Fruit fly (Drosophila melanogaster) whole organism, embryonic: ENCODE data around the gene Coa8.

Source experiments
- Adf1 ChIP-seq: fragments of 200-800 bp; sonication (Bioruptor generic); IDR thresholded peaks from 2 replicates; pipeline ENCODE4 v1.3.6; 2022; ENCODE audit warnings: missing biosample characterization, missing genetic modification characterization
- Blimp-1 ChIP-seq: fragments of 200-800 bp; sonication (Bioruptor generic); optimal IDR thresholded peaks from 3 replicates; lab custom pipeline; 2018; ENCODE audit warnings: missing biosample characterization, missing genetic modification characterization, mild to moderate bottlenecking, moderate library complexity, missing genetic modification reagents
- CG10654 ChIP-seq: fragments of 200-800 bp; sonication (Bioruptor generic); optimal IDR thresholded peaks from 2 replicates; lab custom pipeline; 2016; ENCODE audit warnings: missing biosample characterization, missing genetic modification characterization
- CG11093 ChIP-seq: fragments of 200-800 bp; sonication (Bioruptor generic); IDR thresholded peaks from 3 replicates; pipeline ENCODE4 v1.3.6; 2022; ENCODE audit warnings: missing biosample characterization, missing genetic modification characterization
- CG11560 ChIP-seq: fragments of 200-800 bp; sonication (Bioruptor generic); IDR thresholded peaks from 3 replicates; pipeline ENCODE4 v1.3.6; 2022; ENCODE audit warnings: missing biosample characterization, missing genetic modification characterization
- CG12071 ChIP-seq: fragments of 200-800 bp; sonication (Bioruptor generic); optimal IDR thresholded peaks from 3 replicates; lab custom pipeline; 2018; ENCODE audit warnings: missing biosample characterization, mild to moderate bottlenecking, missing genetic modification characterization
- CG17612 ChIP-seq: fragments of 200-800 bp; sonication (Bioruptor generic); IDR thresholded peaks from 2 replicates; pipeline ENCODE4 v1.3.6; 2022; ENCODE audit warnings: missing biosample characterization, missing genetic modification characterization
- CG17912 ChIP-seq: fragments of 200-800 bp; sonication (Bioruptor generic); optimal IDR thresholded peaks from 2 replicates; lab custom pipeline; 2018; ENCODE audit warnings: missing biosample characterization, mild to moderate bottlenecking, missing genetic modification characterization
- CG18476 ChIP-seq: fragments of 200-800 bp; sonication (Bioruptor generic); optimal IDR thresholded peaks from 2 replicates; lab custom pipeline; 2016; ENCODE audit warnings: missing biosample characterization, mild to moderate bottlenecking, missing genetic modification characterization
- CG2116 ChIP-seq: fragments of 200-800 bp; sonication (Bioruptor generic); optimal IDR thresholded peaks from 3 replicates; lab custom pipeline; 2018; ENCODE audit warnings: missing biosample characterization, mild to moderate bottlenecking, missing genetic modification characterization
- CG31224 ChIP-seq: fragments of 200-800 bp; sonication (Bioruptor generic); IDR thresholded peaks from 2 replicates; pipeline ENCODE4 v1.3.6; 2022; ENCODE audit warnings: missing biosample characterization, missing genetic modification characterization
- CG4282 ChIP-seq: fragments of 200-800 bp; sonication (Bioruptor generic); optimal IDR thresholded peaks from 2 replicates; lab custom pipeline; 2016; ENCODE audit warnings: missing biosample characterization, missing genetic modification characterization
- CG4820 ChIP-seq: fragments of 200-800 bp; sonication (Bioruptor generic); optimal IDR thresholded peaks from 3 replicates; lab custom pipeline; 2016; ENCODE audit warnings: missing biosample characterization, missing genetic modification characterization
- CG5180 ChIP-seq: fragments of 200-800 bp; sonication (Bioruptor generic); optimal IDR thresholded peaks from 3 replicates; lab custom pipeline; 2017; ENCODE audit warnings: missing biosample characterization, missing genetic modification characterization, mild to moderate bottlenecking, moderate library complexity, missing genetic modification reagents
- CG5953 ChIP-seq: fragments of 200-800 bp; sonication (Bioruptor generic); IDR thresholded peaks from 2 replicates; pipeline ENCODE4 v1.3.6; 2022; ENCODE audit warnings: missing biosample characterization, missing genetic modification characterization
- CG6272 ChIP-seq: fragments of 200-800 bp; sonication (Bioruptor generic); IDR thresholded peaks from 2 replicates; pipeline ENCODE4 v1.3.6; 2022; ENCODE audit warnings: missing biosample characterization, missing genetic modification characterization
- CG7372 ChIP-seq: fragments of 200-800 bp; sonication (Bioruptor generic); IDR thresholded peaks from 2 replicates; pipeline ENCODE4 v1.3.6; 2022; ENCODE audit warnings: missing biosample characterization, missing genetic modification characterization
- CG7786 ChIP-seq: fragments of 200-800 bp; sonication (Bioruptor generic); optimal IDR thresholded peaks from 2 replicates; lab custom pipeline; 2016; ENCODE audit warnings: missing biosample characterization, missing genetic modification characterization
- CG8290 ChIP-seq, 3 experiments: fragments of 200-800 bp; sonication (Bioruptor generic); optimal IDR thresholded peaks; 2 replicates each; lab custom pipeline; 2016 to 2019; ENCODE audit warnings: missing biosample characterization in 3 of 3, missing genetic modification characterization in 3 of 3, mild to moderate bottlenecking in 2 of 3, moderate library complexity in 1 of 3
- CG9437 ChIP-seq: fragments of 200-800 bp; sonication (Bioruptor generic); optimal IDR thresholded peaks from 2 replicates; lab custom pipeline; 2018; ENCODE audit warnings: missing biosample characterization, mild to moderate bottlenecking, missing genetic modification characterization
- Dip3 ChIP-seq: fragments of 200-800 bp; sonication (Bioruptor generic); optimal IDR thresholded peaks from 3 replicates; lab custom pipeline; 2016; ENCODE audit warnings: missing biosample characterization, missing genetic modification characterization
- H2.0 ChIP-seq: fragments of 200-800 bp; sonication (Bioruptor generic); IDR thresholded peaks from 2 replicates; pipeline ENCODE4 v1.3.6; 2022; ENCODE audit warnings: missing biosample characterization, missing genetic modification characterization
- HLH54F ChIP-seq: fragments of 200-800 bp; sonication (Bioruptor generic); optimal IDR thresholded peaks from 3 replicates; lab custom pipeline; 2016; ENCODE audit warnings: missing biosample characterization, missing genetic modification characterization
- HmgD ChIP-seq: fragments of 200-800 bp; sonication (Bioruptor generic); optimal IDR thresholded peaks from 3 replicates; lab custom pipeline; 2016; ENCODE audit warnings: missing biosample characterization, missing genetic modification characterization
- MBD-R2 ChIP-seq: fragments of 200-800 bp; sonication (Bioruptor generic); IDR thresholded peaks from 2 replicates; pipeline ENCODE4 v1.3.6; 2022; ENCODE audit warnings: missing biosample characterization, missing genetic modification characterization
- Oli ChIP-seq: fragments of 200-800 bp; sonication (Bioruptor generic); optimal IDR thresholded peaks from 2 replicates; lab custom pipeline; 2018; ENCODE audit warnings: missing biosample characterization, mild to moderate bottlenecking, missing genetic modification characterization, moderate library complexity
- Sin3A ChIP-seq: fragments of >200 bp; optimal IDR thresholded peaks from 2 replicates; lab custom pipeline; 2018
- Sox102F ChIP-seq: fragments of 200-800 bp; sonication (Bioruptor generic); optimal IDR thresholded peaks from 2 replicates; lab custom pipeline; 2018; ENCODE audit warnings: missing biosample characterization, mild to moderate bottlenecking, missing genetic modification characterization, moderate library complexity
- Sry-β ChIP-seq: fragments of 200-800 bp; sonication (Bioruptor generic); optimal IDR thresholded peaks from 2 replicates; lab custom pipeline; 2018; ENCODE audit warnings: missing biosample characterization, mild to moderate bottlenecking, missing genetic modification characterization, moderate library complexity
- bowl ChIP-seq: fragments of 200-800 bp; sonication (Bioruptor generic); IDR thresholded peaks from 2 replicates; pipeline ENCODE4 v1.3.6; 2022; ENCODE audit warnings: missing biosample characterization, missing genetic modification characterization
- br ChIP-seq: fragments of >200 bp; optimal IDR thresholded peaks from 2 replicates; lab custom pipeline; 2017
- btn ChIP-seq: fragments of 200-800 bp; sonication (Bioruptor generic); optimal IDR thresholded peaks from 2 replicates; lab custom pipeline; 2016; ENCODE audit warnings: missing biosample characterization, missing genetic modification characterization
- chif ChIP-seq, 2 experiments: fragments of 200-800 bp; sonication (Bioruptor generic); optimal IDR thresholded peaks; 3 replicates each; lab custom pipeline; 2016; ENCODE audit warnings: missing biosample characterization in 2 of 2, missing genetic modification characterization in 2 of 2
- ci ChIP-seq: fragments of 200-800 bp; sonication (Bioruptor generic); IDR thresholded peaks from 3 replicates; pipeline ENCODE4 v1.3.6; 2022; ENCODE audit warnings: missing biosample characterization, missing genetic modification characterization
- corto ChIP-seq: fragments of 200-800 bp; sonication (Bioruptor generic); optimal IDR thresholded peaks from 2 replicates; lab custom pipeline; 2016; ENCODE audit warnings: missing biosample characterization, mild to moderate bottlenecking, missing genetic modification characterization, moderate library complexity
- crc ChIP-seq: fragments of 200-800 bp; sonication (Bioruptor generic); optimal IDR thresholded peaks from 2 replicates; lab custom pipeline; 2016; ENCODE audit warnings: missing biosample characterization, missing genetic modification characterization
- crol ChIP-seq: fragments of 200-800 bp; sonication (Bioruptor generic); IDR thresholded peaks from 2 replicates; pipeline ENCODE4 v1.3.6; 2022; ENCODE audit warnings: missing biosample characterization, missing genetic modification characterization
- eyg ChIP-seq: fragments of 200-800 bp; sonication (Bioruptor generic); optimal IDR thresholded peaks from 3 replicates; lab custom pipeline; 2016; ENCODE audit warnings: missing biosample characterization, missing genetic modification characterization
- fd96Cb ChIP-seq: fragments of 200-800 bp; sonication (Bioruptor generic); optimal IDR thresholded peaks from 2 replicates; lab custom pipeline; 2018; ENCODE audit warnings: missing biosample characterization, mild to moderate bottlenecking, missing genetic modification characterization, moderate library complexity
- her ChIP-seq: fragments of 200-800 bp; sonication (Bioruptor generic); optimal IDR thresholded peaks from 2 replicates; lab custom pipeline; 2016; ENCODE audit warnings: missing biosample characterization, missing genetic modification characterization
- hth ChIP-seq: fragments of >200 bp; optimal IDR thresholded peaks from 2 replicates; lab custom pipeline; 2017; ENCODE audit warnings: inconsistent platforms
- jigr1 ChIP-seq: fragments of 200-800 bp; sonication (Bioruptor generic); IDR thresholded peaks from 3 replicates; pipeline ENCODE4 v1.3.6; 2022; ENCODE audit warnings: missing biosample characterization, missing genetic modification characterization
- lilli ChIP-seq: fragments of 200-800 bp; sonication (Bioruptor generic); optimal IDR thresholded peaks from 3 replicates; lab custom pipeline; 2016; ENCODE audit warnings: missing biosample characterization, missing genetic modification characterization
- pzg ChIP-seq: fragments of 200-800 bp; sonication (Bioruptor generic); optimal IDR thresholded peaks from 3 replicates; lab custom pipeline; 2018; ENCODE audit warnings: missing biosample characterization, mild to moderate bottlenecking, missing genetic modification characterization, moderate library complexity
- ranshi ChIP-seq: fragments of 200-800 bp; sonication (Bioruptor generic); IDR thresholded peaks from 2 replicates; pipeline ENCODE4 v1.3.6; 2022; ENCODE audit warnings: missing biosample characterization, missing genetic modification characterization
- sens-2 ChIP-seq: fragments of 200-800 bp; sonication (Bioruptor generic); IDR thresholded peaks from 2 replicates; pipeline ENCODE4 v1.3.6; 2022; ENCODE audit warnings: missing biosample characterization, missing genetic modification characterization
- sim ChIP-seq: fragments of 200-800 bp; sonication (Bioruptor generic); IDR thresholded peaks from 2 replicates; pipeline ENCODE4 v1.3.6; 2022; ENCODE audit warnings: missing biosample characterization, missing genetic modification characterization
- ssp ChIP-seq: fragments of 200-800 bp; sonication (Bioruptor generic); IDR thresholded peaks from 2 replicates; pipeline ENCODE4 v1.3.6; 2022; ENCODE audit warnings: missing biosample characterization, missing genetic modification characterization
- tll ChIP-seq, 2 experiments: fragments of 200-800 bp in 1 of 2; fragments of >200 bp in 1 of 2; sonication (Bioruptor generic) in 1 of 2; optimal IDR thresholded peaks; 2 replicates each; lab custom pipeline; 2017 to 2019; ENCODE audit warnings: missing biosample characterization in 2 of 2, missing genetic modification characterization in 2 of 2, mild to moderate bottlenecking in 1 of 2, moderate library complexity in 1 of 2
- zen ChIP-seq: fragments of 200-800 bp; sonication (Bioruptor generic); optimal IDR thresholded peaks from 3 replicates; lab custom pipeline; 2018; ENCODE audit warnings: missing biosample characterization, mild to moderate bottlenecking, missing genetic modification characterization, moderate library complexity

Coa8 gene

dm6 chrX:1880139-1880556, at the start of gene Coa8 (continued):
- TF ChIP-seq crc (GFP tag; lab: Kevin White, UChicago): no peak
- TF ChIP-seq HLH54F (GFP tag; lab: Kevin White, UChicago): peak; percentile 43
- no peak for TF ChIP-seq corto (GFP tag; lab: Kevin White, UChicago)
- TF ChIP-seq CG11560 (tag; lab: Robert Waterston, UW): no peak
- no peak for TF ChIP-seq jigr1 (GFP tag; lab: Robert Waterston, UW)
- TF ChIP-seq CG17912 (GFP tag; lab: Kevin White, UChicago): no peak
- TF ChIP-seq ranshi: peak; percentile 54; the same call in 1 of the 2 replicates
- 0 out of 2 replicates have a peak, but pooled peaks have one; percentile 18 for TF ChIP-seq H2.0 (GFP tag; lab: Robert Waterston, UW)
- no peak for TF ChIP-seq hth (lab: Kevin White, UChicago)
- no peak for TF ChIP-seq br (lab: Kevin White, UChicago)
- peak; percentile 87 for TF ChIP-seq CG31224 (GFP tag; lab: Robert Waterston, UW)
- TF ChIP-seq MBD-R2: peak; percentile 59
- TF ChIP-seq CG17612 (GFP tag; lab: Robert Waterston, UW): no peak
- no peak for TF ChIP-seq CG4282 (GFP tag; lab: Kevin White, UChicago)
- no peak for TF ChIP-seq Sox102F
- TF ChIP-seq tll (GFP tag; optimal IDR thresholded peaks at IDR 0.05; lab: Kevin White, UChicago): no peak
- no peak for TF ChIP-seq CG12071
- no peak for TF ChIP-seq Sry-β (GFP tag; lab: Kevin White, UChicago)
- TF ChIP-seq Oli (tag; lab: Kevin White, UChicago): peak; percentile 17
- TF ChIP-seq bowl (GFP tag; lab: Robert Waterston, UW): no peak
- TF ChIP-seq ssp: peak; percentile 42; the same call in 1 of the 2 replicates
- TF ChIP-seq her (GFP tag; lab: Kevin White, UChicago): no peak
- peak; percentile 13 for TF ChIP-seq CG8290 (GFP tag; optimal IDR thresholded peaks at IDR 0.05; lab: Kevin White, UChicago)
- TF ChIP-seq CG8290 (tag; optimal IDR thresholded peaks at IDR 0.05; lab: Kevin White, UChicago): peak; percentile 62 to 77
- TF ChIP-seq Dip3 (GFP tag; lab: Kevin White, UChicago): peak; percentile 33
- TF ChIP-seq chif (GFP tag; optimal IDR thresholded peaks at IDR 0.05; lab: Kevin White, UChicago): peak in 1 of 2 experiments; percentile 5
- no peak for TF ChIP-seq CG5180 (GFP tag; lab: Kevin White, UChicago)

dm6 chrX:1830396-1831218, 49.5 kb upstream of the Coa8 start:
- TF ChIP-seq CG18476 (peak; percentile 92), crol (GFP tag; lab: Robert Waterston, UW) (peak; percentile 59; the same call in 1 of the 2 replicates), CG10654 (peak; percentile 91), CG7372 (peak; percentile 95), HmgD (GFP tag; lab: Kevin White, UChicago) (peak; percentile 85), sim (GFP tag; lab: Robert Waterston, UW) (peak; percentile 94), CG7786 (GFP tag; lab: Kevin White, UChicago) (peak; percentile 94), Oli (tag; lab: Kevin White, UChicago) (peak; percentile 97), fd96Cb (peak; percentile 97), her (GFP tag; lab: Kevin White, UChicago) (peak; percentile 89), Blimp-1 (peak; percentile 95), CG2116 (GFP tag; lab: Kevin White, UChicago) (peak; percentile 75), CG6272 (GFP tag; lab: Robert Waterston, UW) (peak; percentile 95), Adf1 (GFP tag; lab: Robert Waterston, UW) (peak; percentile 81), pzg (GFP tag; lab: Kevin White, UChicago) (peak; percentile 18), CG11093 (GFP tag; lab: Robert Waterston, UW) (peak; percentile 89), CG9437 (GFP tag; lab: Kevin White, UChicago) (peak; percentile 93), Sin3A (lab: Kevin White, UChicago) (no peak), sens-2 (peak; percentile 96), ci (GFP tag; lab: Robert Waterston, UW) (peak; percentile 99), CG4820 (peak; percentile 90), btn (GFP tag; lab: Kevin White, UChicago) (peak; percentile 75), lilli (GFP tag; lab: Kevin White, UChicago) (peak; percentile 97), eyg (GFP tag; lab: Kevin White, UChicago) (peak; percentile 93), CG5953 (GFP tag; lab: Robert Waterston, UW) (peak; percentile 97), zen (tag; lab: Kevin White, UChicago) (peak; percentile 82)
